Worm (Caenorhabditis elegans): ENCODE measurements around the gene srbc-37.
A peak's percentile ranks its signal among the peaks of the same experiment; 100 is the strongest.

The srbc-37 gene

DNA sequence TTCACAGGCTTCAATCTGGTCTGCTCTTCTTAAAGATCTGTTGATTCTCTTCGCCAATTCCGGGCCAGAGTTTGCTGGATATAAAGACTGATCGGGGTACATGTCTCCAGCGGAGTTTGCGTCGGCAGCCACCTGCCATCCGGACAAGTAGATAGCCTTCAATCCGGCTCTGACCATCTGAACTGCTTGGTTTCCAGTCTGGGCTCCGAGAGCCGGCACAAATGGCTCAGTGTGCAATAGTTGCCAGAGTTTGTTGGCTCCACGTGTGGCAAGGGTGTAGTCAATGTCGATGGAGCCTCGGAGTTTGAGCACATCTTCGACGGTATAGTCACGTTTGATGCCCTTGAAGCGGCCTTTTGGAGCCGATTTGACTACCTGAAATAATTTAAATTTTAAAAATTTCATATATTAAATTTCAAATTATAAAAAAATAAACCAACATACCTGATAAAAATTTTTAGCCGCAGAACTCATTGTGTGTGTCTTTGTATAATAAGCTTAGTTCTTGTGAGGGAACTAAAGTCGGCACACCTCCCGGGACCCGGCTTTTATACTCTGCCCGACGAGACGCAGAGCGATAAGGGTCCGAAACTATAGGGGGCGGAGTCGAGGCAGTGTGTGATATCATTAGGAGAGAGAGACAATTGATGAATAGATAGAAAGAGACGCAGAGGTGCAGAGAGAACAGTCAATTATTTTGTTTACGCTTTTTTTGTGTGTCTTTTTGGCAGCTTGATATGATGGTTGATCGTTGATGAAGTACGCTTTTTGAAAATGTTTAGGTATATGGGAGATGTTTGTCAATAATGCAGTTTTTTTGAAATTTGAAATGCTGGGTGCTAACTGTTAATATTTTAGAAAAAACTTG, 25.4 kb downstream of the srbc-37 start, which contains the start of the genes icl-1 and srh-2 (continued):
- TF ChIP-seq hlh-26 (GFP tag; conservative IDR thresholded peaks at IDR 0.05), result 0 out of 2 replicates have a peak, but pooled peaks have one; percentile 67
- peak; percentile 47 for TF ChIP-seq atf-7 (tag; optimal IDR thresholded peaks at IDR 0.05)
- TF ChIP-seq ceh-100 (GFP tag; IDR thresholded peaks at IDR 0.05), result no peak
- no peak for TF ChIP-seq snpc-1.3 (tag; optimal IDR thresholded peaks at IDR 0.05; ENCODE audit: insufficient read depth)
- no peak for TF ChIP-seq attf-6 (GFP tag; IDR thresholded peaks at IDR 0.05)
- no peak; the same call in 1 of the 2 replicates for TF ChIP-seq hsf-1 (GFP tag; IDR thresholded peaks at IDR 0.05)
- TF ChIP-seq F22D6.2 (tag; optimal IDR thresholded peaks at IDR 0.05), result peak; percentile 28
- no peak for TF ChIP-seq Y67H2A.10 (GFP tag; conservative IDR thresholded peaks at IDR 0.05)
- TF ChIP-seq lsl-1 (GFP tag; optimal IDR thresholded peaks at IDR 0.05), result no peak
- peak; percentile 42 for TF ChIP-seq chd-7 (tag; optimal IDR thresholded peaks at IDR 0.05)
- TF ChIP-seq F52B5.7 (tag; optimal IDR thresholded peaks at IDR 0.05), result peak; percentile 83
- TF ChIP-seq attf-3 (GFP tag; conservative IDR thresholded peaks at IDR 0.05), result no peak

DNA sequence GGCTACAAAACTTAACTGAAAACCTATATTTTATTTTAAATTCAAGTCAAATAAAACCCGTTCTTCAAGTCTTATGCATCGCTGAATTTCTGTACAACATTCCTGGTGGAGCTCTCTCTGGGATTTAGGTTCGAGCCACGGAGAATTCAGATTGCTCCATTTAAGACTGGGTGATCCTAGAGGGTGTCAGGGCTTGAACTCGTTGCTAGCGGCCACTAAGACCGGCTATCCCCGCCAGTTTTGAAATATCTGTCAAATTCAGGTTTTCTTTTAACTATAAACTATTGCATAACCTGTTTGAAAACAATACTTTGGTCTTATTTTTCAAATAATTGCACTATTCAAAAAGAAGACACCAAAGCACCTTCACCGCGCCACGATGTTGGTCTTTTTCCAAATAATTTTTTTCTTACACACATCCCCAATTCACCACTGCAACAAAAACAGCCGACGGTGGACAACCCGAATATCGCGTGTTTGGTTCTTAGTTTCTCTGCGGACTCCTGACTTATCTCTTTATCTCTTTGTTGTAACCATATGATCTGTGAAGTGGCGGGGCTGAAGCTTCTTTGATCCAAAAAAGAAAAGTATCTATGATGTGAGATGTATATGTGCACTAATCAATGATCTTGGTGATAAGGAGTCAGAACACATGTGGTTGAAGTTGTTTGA, 26.6 kb downstream of the srbc-37 start:
- TF ChIP-seq lin-54 (GFP tag; optimal IDR thresholded peaks at IDR 0.05) (no peak), F57C9.4 (tag; optimal IDR thresholded peaks at IDR 0.05) (peak; percentile 8), D2030.7 (GFP tag; IDR thresholded peaks at IDR 0.05) (no peak), unc-62 (GFP tag; optimal IDR thresholded peaks at IDR 0.05) (no peak), mel-28 (tag; optimal IDR thresholded peaks at IDR 0.05; ENCODE audit: borderline replicate concordance) (no peak), Y67H2A.10 (GFP tag; conservative IDR thresholded peaks at IDR 0.05) (no peak), ceh-100 (GFP tag; IDR thresholded peaks at IDR 0.05) (no peak), sptf-2 (GFP tag; optimal IDR thresholded peaks at IDR 0.05) (no peak), Y53F4B.3 (GFP tag; IDR thresholded peaks at IDR 0.05) (no peak), lsy-27 (tag; optimal IDR thresholded peaks at IDR 0.05; ENCODE audit: borderline replicate concordance, insufficient read depth) (no peak), ztf-26 (tag; optimal IDR thresholded peaks at IDR 0.05) (peak; percentile 16), repo-1 (tag; optimal IDR thresholded peaks at IDR 0.05) (peak; percentile 64), ama-1 (optimal IDR thresholded peaks at IDR 0.05) (peak; percentile 85), ama-1 (GFP tag; optimal IDR thresholded peaks at IDR 0.05) (no peak), B0261.1 (tag; optimal IDR thresholded peaks at IDR 0.05) (no peak), snpc-1.1 (tag; optimal IDR thresholded peaks at IDR 0.05; ENCODE audit: insufficient read depth) (no peak), die-1 (tag; optimal IDR thresholded peaks at IDR 0.05) (no peak), F52B5.7 (tag; optimal IDR thresholded peaks at IDR 0.05) (no peak), F37B4.10 (GFP tag; IDR thresholded peaks at IDR 0.05) (no peak), nfya-1 (tag; optimal IDR thresholded peaks at IDR 0.05; ENCODE audit: borderline replicate concordance, insufficient read depth) (no peak), tbx-9 (tag; optimal IDR thresholded peaks at IDR 0.05; ENCODE audit: borderline replicate concordance) (no peak), attf-6 (GFP tag; IDR thresholded peaks at IDR 0.05) (no peak), C06A6.2 (GFP tag; conservative IDR thresholded peaks at IDR 0.05) (no peak), F22D6.2 (tag; optimal IDR thresholded peaks at IDR 0.05) (no peak), sea-2 (GFP tag; IDR thresholded peaks at IDR 0.05) (no peak), lin-35 (GFP tag; optimal IDR thresholded peaks at IDR 0.05) (no peak), nfyb-1 (GFP tag; IDR thresholded peaks at IDR 0.05) (no peak), F57A8.1 (GFP tag; optimal IDR thresholded peaks at IDR 0.05) (no peak), attf-3 (GFP tag; conservative IDR thresholded peaks at IDR 0.05) (no peak), aptf-3 (GFP tag; IDR thresholded peaks at IDR 0.05) (no peak), lag-1 (GFP tag; IDR thresholded peaks at IDR 0.05) (no peak), attf-5 (GFP tag; optimal IDR thresholded peaks at IDR 0.05) (peak; percentile 22), hrde-1 (tag; optimal IDR thresholded peaks at IDR 0.05; ENCODE audit: borderline replicate concordance) (no peak), fkh-3 (tag; optimal IDR thresholded peaks at IDR 0.05) (no peak), F39B2.1 (GFP tag; IDR thresholded peaks at IDR 0.05) (no peak), ztf-6 (GFP tag; IDR thresholded peaks at IDR 0.05) (no peak), tlf-1 (GFP tag; optimal IDR thresholded peaks at IDR 0.05) (peak; percentile 54)
